Fruit fly (Drosophila melanogaster) Kc167 (cell line): ENCODE data around the gene Cyp28d1.

Experiments
- Myc ChIP-seq: fragments of >200 bp; optimal IDR thresholded peaks from 2 replicates; lab custom pipeline; 2017; ENCODE audit warnings: missing external identifiers
- Sin3A ChIP-seq: fragments of >200 bp; optimal IDR thresholded peaks from 2 replicates; lab custom pipeline; 2018; ENCODE audit warnings: missing external identifiers
- h ChIP-seq: fragments of >200 bp; optimal IDR thresholded peaks from 3 replicates; lab custom pipeline; 2018; ENCODE audit warnings: missing external identifiers
- insv ChIP-seq: fragments of >200 bp; optimal IDR thresholded peaks from 3 replicates; lab custom pipeline; 2018; ENCODE audit warnings: missing external identifiers
- psq ChIP-seq: fragments of >200 bp; optimal IDR thresholded peaks from 2 replicates; lab custom pipeline; 2017; ENCODE audit warnings: missing external identifiers
- ttk ChIP-seq: sonication (Bioruptor generic); optimal IDR thresholded peaks from 2 replicates; lab custom pipeline; 2017; ENCODE audit warnings: missing external identifiers

dm6 chr2L:5214981-5215380, 4.7 kb downstream of the Cyp28d1 start, which contains the start of gene CG7742:
- TF ChIP-seq h (lab: Kevin White, UChicago) = no peak
- no peak for TF ChIP-seq Sin3A (lab: Kevin White, UChicago)
- TF ChIP-seq Myc = no peak
- TF ChIP-seq psq (lab: Kevin White, UChicago) = no peak
- TF ChIP-seq ttk (lab: Kevin White, UChicago) = no peak
- TF ChIP-seq insv = no peak
